Worm (Caenorhabditis elegans) whole organism, early embryonic: ENCODE measurements around the gene srw-19.

Experiments
- F13C5.2 ChIP-seq: sonication (generic microtip); optimal IDR thresholded peaks from 2 replicates; lab custom pipeline; 2017; ENCODE audit warnings: mild to moderate bottlenecking, missing genetic modification characterization, inconsistent platforms, missing compliant biosample characterization
- aly-1 ChIP-seq: sonication (generic microtip); optimal IDR thresholded peaks from 2 replicates; lab custom pipeline; 2016; ENCODE audit warnings: missing genetic modification characterization, missing compliant biosample characterization
- ama-1 ChIP-seq: fragments of 150-350 bp; optimal IDR thresholded peaks from 2 replicates; lab custom pipeline; 2014
- ceh-36 ChIP-seq: sonication (generic microtip); optimal IDR thresholded peaks from 2 replicates; lab custom pipeline; 2016; ENCODE audit warnings: missing genetic modification characterization, inconsistent platforms, missing compliant biosample characterization
- ets-7 ChIP-seq: sonication (generic microtip); optimal IDR thresholded peaks from 2 replicates; lab custom pipeline; 2016; ENCODE audit warnings: missing genotype, missing genetic modification characterization, missing compliant biosample characterization
- flt-1 ChIP-seq: fragments of 200-800 bp; sonication (Bioruptor generic); IDR thresholded peaks from 2 replicates; pipeline ENCODE4 v1.3.6; 2022; ENCODE audit warnings: missing genetic modification characterization, missing compliant biosample characterization
- hmbx-1 ChIP-seq: sonication (generic microtip); optimal IDR thresholded peaks from 2 replicates; lab custom pipeline; 2016; ENCODE audit warnings: mild to moderate bottlenecking, missing genetic modification characterization, missing compliant biosample characterization
- hmg-4 ChIP-seq: fragments of 200-800 bp; sonication (Bioruptor generic); optimal IDR thresholded peaks from 2 replicates; lab custom pipeline; 2018; ENCODE audit warnings: mild to moderate bottlenecking, missing genetic modification characterization, missing compliant biosample characterization
- hnd-1 ChIP-seq: sonication (generic microtip); optimal IDR thresholded peaks from 2 replicates; lab custom pipeline; 2016; ENCODE audit warnings: missing genetic modification characterization, missing compliant biosample characterization
- pes-1 ChIP-seq: fragments of 200-800 bp; sonication (Bioruptor generic); IDR thresholded peaks from 2 replicates; pipeline ENCODE4 v1.3.6; 2022; ENCODE audit warnings: missing genetic modification reagents, missing genetic modification characterization, missing compliant biosample characterization
- tbx-11 ChIP-seq: fragments of 200-800 bp; sonication (Bioruptor generic); IDR thresholded peaks from 2 replicates; pipeline ENCODE4 v1.3.6; 2022; ENCODE audit warnings: missing genetic modification characterization, missing compliant biosample characterization
- tbx-37 ChIP-seq: fragments of 200-800 bp; sonication (Bioruptor generic); conservative IDR thresholded peaks from 2 replicates; pipeline ENCODE4 v1.3.6; 2022; ENCODE audit warnings: missing genetic modification reagents, missing genetic modification characterization, missing compliant biosample characterization
- tra-4 ChIP-seq: sonication (generic microtip); optimal IDR thresholded peaks from 2 replicates; lab custom pipeline; 2017; ENCODE audit warnings: missing genetic modification characterization, missing compliant biosample characterization

ce11 chrV:15285984-15286383, 4.8 kb upstream of the srw-19 start:
- TF ChIP-seq pes-1 (no peak), tbx-11 (GFP tag; lab: Robert Waterston, UW) (no peak), ama-1 (lab: Kevin White, UChicago) (no peak), tra-4 (tag; lab: Kevin White, UChicago) (no peak), flt-1 (GFP tag; lab: Robert Waterston, UW) (no peak), ets-7 (no peak), hmbx-1 (tag; lab: Kevin White, UChicago) (no peak), hmg-4 (no peak), ceh-36 (tag; lab: Kevin White, UChicago) (no peak), tbx-37 (GFP tag; lab: Robert Waterston, UW) (no peak), aly-1 (tag; lab: Kevin White, UChicago) (no peak), hnd-1 (no peak), F13C5.2 (tag; lab: Kevin White, UChicago) (no peak)
